Worm (Caenorhabditis elegans): ENCODE measurements around the gene rfc-4.

Gene rfc-4

DNA sequence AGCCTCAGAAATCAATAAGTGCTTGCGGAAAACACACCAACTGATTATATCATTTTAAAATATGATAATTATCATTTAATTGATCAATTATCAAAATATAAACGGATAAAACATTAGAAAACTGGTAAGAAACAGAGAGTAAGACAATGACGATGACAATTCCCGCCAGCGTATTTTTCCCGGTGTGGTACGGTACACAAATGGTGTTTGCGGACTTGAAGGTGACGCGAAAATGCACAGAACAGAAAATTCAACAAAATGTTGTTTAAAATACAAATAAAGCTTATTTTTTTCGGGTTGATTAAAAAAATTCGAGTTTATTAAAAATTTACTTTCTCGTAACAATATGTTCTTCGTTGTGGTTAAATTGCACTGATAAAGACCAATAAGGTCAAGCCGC is 10.9 kb upstream of the rfc-4 start (continued):
- TF ChIP-seq nhr-25 (tag; optimal IDR thresholded peaks at IDR 0.05) (no peak), ceh-82 (tag; optimal IDR thresholded peaks at IDR 0.05) (no peak), eor-1 (tag; optimal IDR thresholded peaks at IDR 0.05) (no peak), lsy-12 (tag; optimal IDR thresholded peaks at IDR 0.05) (no peak), fkh-10 (GFP tag; optimal IDR thresholded peaks at IDR 0.05) (no peak), hmg-11 (tag; optimal IDR thresholded peaks at IDR 0.05) (peak; percentile 41), lin-39 (tag; optimal IDR thresholded peaks at IDR 0.05) (no peak)

ce11 chrIII:6961937-6962504 is 10.0 kb upstream of the rfc-4 start, which contains the start of the genes rpn-6.1 and F57B9.1:
rpn-6.1 (minus strand) TSS chrIII:6962001.
F57B9.1 (plus strand) TSS chrIII:6962090.
- peak; percentile 55 for TF ChIP-seq egl-5 (tag; optimal IDR thresholded peaks at IDR 0.05)
- peak; percentile 59 for TF ChIP-seq elt-2 (tag; optimal IDR thresholded peaks at IDR 0.05)
- TF ChIP-seq nfya-1 (tag; optimal IDR thresholded peaks at IDR 0.05; ENCODE audit: insufficient read depth): peak; percentile 21
- TF ChIP-seq unc-62 (GFP tag; optimal IDR thresholded peaks at IDR 0.05): no peak
- no peak for TF ChIP-seq R02D3.7 (tag; optimal IDR thresholded peaks at IDR 0.05)
- TF ChIP-seq pqm-1 (tag; optimal IDR thresholded peaks at IDR 0.05): peak; percentile 13

DNA sequence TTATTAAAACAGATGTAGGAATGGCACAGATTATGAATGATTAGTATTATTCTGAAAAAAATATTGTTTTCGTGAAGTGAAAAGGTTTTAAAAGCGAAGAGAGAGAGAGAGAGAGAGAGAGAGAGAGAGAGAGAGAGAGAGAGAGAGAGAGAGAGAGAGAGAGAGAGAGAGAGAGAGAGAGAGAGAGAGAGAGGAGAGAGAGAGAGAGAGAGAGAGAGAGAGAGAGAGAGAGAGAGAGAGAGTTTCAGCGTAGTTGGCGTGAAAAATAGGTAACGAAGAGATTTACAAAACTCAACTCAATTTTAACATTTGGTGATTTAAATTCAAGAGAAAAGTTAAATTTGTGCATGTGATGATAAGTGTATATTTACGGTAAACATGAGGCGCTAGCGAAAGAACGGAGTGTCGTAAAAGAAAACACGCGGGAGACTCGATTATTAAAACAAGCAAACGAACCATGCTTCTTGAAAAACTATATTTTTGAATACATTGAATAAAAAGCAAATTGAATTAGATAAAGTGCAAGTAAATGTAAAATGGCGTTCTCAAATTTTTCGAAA is 3.9 kb upstream of the rfc-4 start, which contains the start of gene panl-2:
panl-2 (minus strand) TSS at position 51 of the 560 bp plus-strand sequence.
- TF ChIP-seq tbx-2 (tag; optimal IDR thresholded peaks at IDR 0.05) (no peak), pha-4 (tag; optimal IDR thresholded peaks at IDR 0.05) (peak; percentile 78), skn-1 (tag; optimal IDR thresholded peaks at IDR 0.05) (peak; percentile 52), hmg-11 (tag; optimal IDR thresholded peaks at IDR 0.05) (peak; percentile 11), nhr-23 (tag; optimal IDR thresholded peaks at IDR 0.05) (peak; percentile 12), fos-1 (tag; optimal IDR thresholded peaks at IDR 0.05) (no peak), lin-15B (tag; optimal IDR thresholded peaks at IDR 0.05) (peak; percentile 49), R02D3.7 (tag; optimal IDR thresholded peaks at IDR 0.05) (peak; percentile 90), nfya-1 (tag; optimal IDR thresholded peaks at IDR 0.05; ENCODE audit: insufficient read depth) (peak; percentile 55)

ce11 chrIII:6968655-6969054 is 3.4 kb upstream of the rfc-4 start:
- no peak for TF ChIP-seq zag-1 (tag; optimal IDR thresholded peaks at IDR 0.05)
- no peak for TF ChIP-seq ztf-11 (tag; optimal IDR thresholded peaks at IDR 0.05)
- no peak for TF ChIP-seq egl-5 (tag; optimal IDR thresholded peaks at IDR 0.05)

DNA sequence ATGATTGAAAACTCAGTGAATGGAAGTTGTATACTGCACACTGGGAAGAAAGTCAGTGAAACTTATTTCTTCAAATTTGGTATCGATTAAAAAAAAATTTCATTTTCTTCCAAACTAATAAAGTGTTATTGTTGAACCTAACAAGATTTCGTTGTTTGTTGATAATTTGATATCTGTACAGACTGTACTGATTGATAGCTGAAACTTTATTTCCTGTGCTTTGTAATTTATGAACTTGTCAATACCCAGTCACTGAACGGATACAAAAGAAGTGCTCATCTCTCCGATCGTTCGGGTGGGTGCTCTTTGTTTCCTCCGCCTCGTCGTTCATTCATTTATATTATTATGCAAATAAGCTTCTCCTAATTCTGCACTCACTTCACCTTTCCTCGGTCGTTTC is 3.0 kb upstream of the rfc-4 start, which contains the start of gene F31E3.12:
F31E3.12 (plus strand) TSS at position 301 of the 400 bp plus-strand sequence.
- no peak for TF ChIP-seq lin-39 (tag; optimal IDR thresholded peaks at IDR 0.05)
- TF ChIP-seq snpc-4 (tag; optimal IDR thresholded peaks at IDR 0.05): no peak
- no peak for TF ChIP-seq jun-1 (tag; optimal IDR thresholded peaks at IDR 0.05)
- TF ChIP-seq lsy-12 (tag; optimal IDR thresholded peaks at IDR 0.05): no peak
- TF ChIP-seq aly-2 (tag; optimal IDR thresholded peaks at IDR 0.05): no peak
- TF ChIP-seq egl-5 (tag; optimal IDR thresholded peaks at IDR 0.05): no peak
- TF ChIP-seq ceh-9 (tag; optimal IDR thresholded peaks at IDR 0.05): no peak
- no peak for TF ChIP-seq ama-1 (optimal IDR thresholded peaks at IDR 0.05)
- TF ChIP-seq elt-3 (tag; optimal IDR thresholded peaks at IDR 0.05): no peak
- no peak for TF ChIP-seq skn-1 (tag; optimal IDR thresholded peaks at IDR 0.05)
- TF ChIP-seq nhr-67 (tag; optimal IDR thresholded peaks at IDR 0.05): no peak
- no peak for TF ChIP-seq unc-39 (tag; optimal IDR thresholded peaks at IDR 0.05)
- TF ChIP-seq tbx-2 (tag; optimal IDR thresholded peaks at IDR 0.05): no peak
- no peak for TF ChIP-seq elt-1 (tag; optimal IDR thresholded peaks at IDR 0.05)

DNA sequence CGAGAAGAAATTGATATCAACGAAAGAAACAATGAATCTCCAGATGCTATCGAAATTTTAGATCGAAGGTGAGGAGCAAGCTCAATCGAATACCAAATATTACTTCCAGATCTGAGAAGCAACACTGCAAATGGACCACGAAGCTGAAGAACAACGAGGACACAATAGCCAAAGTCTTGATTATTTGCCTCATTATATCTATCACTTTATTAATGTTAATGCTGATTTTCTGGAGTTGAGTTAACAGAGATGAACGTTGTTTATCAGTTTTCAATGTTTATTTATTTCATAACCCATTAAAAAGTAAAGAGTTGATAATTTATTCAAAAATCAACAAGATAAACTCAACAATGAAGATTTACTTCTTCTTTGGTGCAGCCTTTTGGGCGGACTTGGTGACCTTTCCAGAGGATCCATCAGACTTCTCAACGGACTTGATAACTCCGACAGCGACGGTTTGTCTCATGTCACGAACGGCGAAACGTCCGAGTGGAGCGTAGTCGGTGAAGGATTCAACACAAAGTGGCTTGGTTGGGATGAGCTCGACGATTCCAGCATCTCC is 2.2 kb upstream of the rfc-4 start:
- no peak for TF ChIP-seq lsy-12 (tag; optimal IDR thresholded peaks at IDR 0.05)
- TF ChIP-seq ama-1 (optimal IDR thresholded peaks at IDR 0.05): peak; percentile 89
- TF ChIP-seq elt-2 (tag; optimal IDR thresholded peaks at IDR 0.05): peak; percentile 9

All from whole organism, L3 larva.